Fruit fly (Drosophila melanogaster) S2 (cell line): ENCODE measurements around the gene CG18284.

Source experiments
- CG8478 ChIP-seq: fragments of >200 bp; optimal IDR thresholded peaks from 2 replicates; lab custom pipeline; 2018
- CTCF ChIP-seq, 2 experiments: fragments of >200 bp; optimal IDR thresholded peaks; 2 replicates each; lab custom pipeline; 2018

DNA sequence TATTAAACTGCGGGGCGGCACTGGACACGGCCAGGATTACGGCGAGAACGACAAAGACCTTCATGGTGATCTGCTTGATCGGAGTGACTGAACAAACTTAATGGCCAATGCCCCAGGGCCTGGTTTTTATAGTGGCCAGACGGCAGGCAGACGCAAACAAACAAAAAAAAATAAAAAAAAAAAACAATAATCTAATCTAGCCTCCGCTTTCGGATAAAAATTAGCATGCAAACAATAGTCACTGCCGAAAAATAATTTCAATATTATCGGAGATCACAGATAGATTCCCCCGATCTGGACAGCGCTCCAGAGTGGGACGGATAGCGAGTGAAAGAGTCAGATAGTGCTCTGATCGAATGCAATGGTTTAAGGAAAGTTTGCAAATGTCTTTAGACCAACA, 40.5 kb downstream of the CG18284 start, which contains the start of gene CG7299:
- TF ChIP-seq CG8478 (lab: Kevin White, UChicago), result no peak
- TF ChIP-seq CTCF (optimal IDR thresholded peaks at IDR 0.05; lab: Kevin White, UChicago), result no peak
